Fruit fly (Drosophila melanogaster) whole organism, embryonic: ENCODE measurements around the gene ebd2.
A peak's percentile ranks its signal among the peaks of the same experiment; 100 is the strongest.

Source experiments
- B-H2 ChIP-seq: fragments of 200-800 bp; sonication (Bioruptor generic); optimal IDR thresholded peaks from 2 replicates; lab custom pipeline; 2018; ENCODE audit warnings: missing biosample characterization, mild to moderate bottlenecking, missing genetic modification characterization
- BEAF-32 ChIP-seq: fragments of 200-800 bp; sonication (Bioruptor generic); optimal IDR thresholded peaks from 3 replicates; lab custom pipeline; 2017; ENCODE audit warnings: missing biosample characterization, missing genetic modification characterization, mild to moderate bottlenecking, moderate library complexity, missing genetic modification reagents
- Bteb2 ChIP-seq: fragments of 200-800 bp; sonication (Bioruptor generic); optimal IDR thresholded peaks from 2 replicates; lab custom pipeline; 2016; ENCODE audit warnings: missing biosample characterization, missing genetic modification characterization
- CG1024 ChIP-seq: fragments of 200-800 bp; sonication (Bioruptor generic); IDR thresholded peaks from 2 replicates; pipeline ENCODE4 v1.3.6; 2022; ENCODE audit warnings: missing biosample characterization, missing genetic modification characterization
- CG10565 ChIP-seq: fragments of 200-800 bp; sonication (Bioruptor generic); optimal IDR thresholded peaks from 3 replicates; lab custom pipeline; 2016; ENCODE audit warnings: missing biosample characterization, mild to moderate bottlenecking, missing genetic modification characterization
- CG13424 ChIP-seq: fragments of 200-800 bp; sonication (Bioruptor generic); optimal IDR thresholded peaks from 2 replicates; lab custom pipeline; 2019; ENCODE audit warnings: missing biosample characterization, mild to moderate bottlenecking, missing genetic modification characterization, moderate library complexity
- CG13775 ChIP-seq: fragments of 200-800 bp; sonication (Bioruptor generic); optimal IDR thresholded peaks from 3 replicates; lab custom pipeline; 2017; ENCODE audit warnings: missing biosample characterization, mild to moderate bottlenecking, missing genetic modification characterization
- CG15479 ChIP-seq: fragments of 200-800 bp; sonication (Bioruptor generic); optimal IDR thresholded peaks from 3 replicates; lab custom pipeline; 2019; ENCODE audit warnings: missing biosample characterization, mild to moderate bottlenecking, missing genetic modification characterization, moderate library complexity
- CG17802 ChIP-seq: fragments of 200-800 bp; sonication (Bioruptor generic); optimal IDR thresholded peaks from 2 replicates; lab custom pipeline; 2018; ENCODE audit warnings: missing biosample characterization, mild to moderate bottlenecking, missing genetic modification characterization, moderate library complexity
- CG17829 ChIP-seq: fragments of 200-800 bp; optimal IDR thresholded peaks from 2 replicates; lab custom pipeline; 2019; ENCODE audit warnings: missing biosample characterization, mild to moderate bottlenecking, missing genetic modification characterization, moderate library complexity
- CG2129 ChIP-seq: fragments of 200-800 bp; sonication (Bioruptor generic); IDR thresholded peaks from 2 replicates; pipeline ENCODE4 v1.3.6; 2022; ENCODE audit warnings: missing biosample characterization, missing genetic modification characterization; ENCODE audit not compliant: partially characterized antibody
- CG32772 ChIP-seq: fragments of 200-800 bp; sonication (Bioruptor generic); IDR thresholded peaks from 2 replicates; pipeline ENCODE4 v1.3.6; 2022; ENCODE audit warnings: missing biosample characterization, missing genetic modification characterization
- CG7556 ChIP-seq: fragments of 200-800 bp; sonication (Bioruptor generic); optimal IDR thresholded peaks from 2 replicates; lab custom pipeline; 2017; ENCODE audit warnings: missing biosample characterization, mild to moderate bottlenecking, missing genetic modification characterization
- CG7745 ChIP-seq: fragments of 200-800 bp; sonication (Bioruptor generic); optimal IDR thresholded peaks from 2 replicates; lab custom pipeline; 2018; ENCODE audit warnings: missing biosample characterization, mild to moderate bottlenecking, missing genetic modification characterization, moderate library complexity
- CG7839 ChIP-seq: fragments of 200-800 bp; sonication (Bioruptor generic); optimal IDR thresholded peaks from 3 replicates; lab custom pipeline; 2018; ENCODE audit warnings: missing biosample characterization, mild to moderate bottlenecking, missing genetic modification characterization, moderate library complexity
- CG7928 ChIP-seq: fragments of 200-800 bp; sonication (Bioruptor generic); optimal IDR thresholded peaks from 2 replicates; lab custom pipeline; 2017; ENCODE audit warnings: missing biosample characterization, mild to moderate bottlenecking, missing genetic modification characterization
- CG7987 ChIP-seq: fragments of 200-800 bp; sonication (Bioruptor generic); optimal IDR thresholded peaks from 2 replicates; lab custom pipeline; 2018; ENCODE audit warnings: missing biosample characterization, mild to moderate bottlenecking, missing genetic modification characterization, moderate library complexity
- CG8478 ChIP-seq: fragments of >200 bp; optimal IDR thresholded peaks from 2 replicates; lab custom pipeline; 2018
- CG9727 ChIP-seq: fragments of 200-800 bp; sonication (Bioruptor generic); optimal IDR thresholded peaks from 3 replicates; lab custom pipeline; 2017; ENCODE audit warnings: missing biosample characterization, mild to moderate bottlenecking, missing genetic modification characterization
- CTCF ChIP-seq: fragments of 200-800 bp; sonication (Bioruptor generic); optimal IDR thresholded peaks from 2 replicates; lab custom pipeline; 2017; ENCODE audit warnings: missing biosample characterization, mild to moderate bottlenecking, missing genetic modification characterization, moderate library complexity
- CkIIα-i1 ChIP-seq: fragments of 200-800 bp; sonication (Bioruptor generic); IDR thresholded peaks from 2 replicates; pipeline ENCODE4 v1.3.6; 2022; ENCODE audit warnings: missing biosample characterization, missing genetic modification characterization
- D19A ChIP-seq: fragments of 200-800 bp; optimal IDR thresholded peaks from 3 replicates; lab custom pipeline; 2019; ENCODE audit warnings: missing biosample characterization, mild to moderate bottlenecking, missing genetic modification characterization, moderate library complexity
- D19B ChIP-seq: fragments of 200-800 bp; sonication (Bioruptor generic); optimal IDR thresholded peaks from 2 replicates; lab custom pipeline; 2017; ENCODE audit warnings: missing biosample characterization, mild to moderate bottlenecking, missing genetic modification characterization
- Dek ChIP-seq: fragments of 200-800 bp; sonication (Bioruptor generic); optimal IDR thresholded peaks from 3 replicates; lab custom pipeline; 2019; ENCODE audit warnings: missing biosample characterization, mild to moderate bottlenecking, missing genetic modification characterization, moderate library complexity
- Dp ChIP-seq: fragments of 200-800 bp; sonication (Bioruptor generic); optimal IDR thresholded peaks from 2 replicates; lab custom pipeline; 2018; ENCODE audit warnings: missing biosample characterization, mild to moderate bottlenecking, missing genetic modification characterization, moderate library complexity
- Dref ChIP-seq: fragments of 200-800 bp; sonication (Bioruptor generic); IDR thresholded peaks from 2 replicates; pipeline ENCODE4 v1.3.6; 2022; ENCODE audit warnings: missing biosample characterization, missing genetic modification characterization
- Fer2 ChIP-seq: fragments of 200-800 bp; sonication (Bioruptor generic); optimal IDR thresholded peaks from 2 replicates; lab custom pipeline; 2018; ENCODE audit warnings: missing biosample characterization, mild to moderate bottlenecking, missing genetic modification characterization, moderate library complexity
- Gsc ChIP-seq: fragments of 200-800 bp; sonication (Bioruptor generic); IDR thresholded peaks from 2 replicates; pipeline ENCODE4 v1.3.6; 2022; ENCODE audit warnings: missing biosample characterization, missing genetic modification characterization
- HmgD ChIP-seq: fragments of 200-800 bp; sonication (Bioruptor generic); optimal IDR thresholded peaks from 3 replicates; lab custom pipeline; 2016; ENCODE audit warnings: missing biosample characterization, missing genetic modification characterization
- Max ChIP-seq: fragments of 200-800 bp; sonication (Bioruptor generic); optimal IDR thresholded peaks from 2 replicates; lab custom pipeline; 2016; ENCODE audit warnings: missing biosample characterization, mild to moderate bottlenecking, missing genetic modification characterization
- Nf-YA ChIP-seq: fragments of 200-800 bp; sonication (Bioruptor generic); IDR thresholded peaks from 2 replicates; pipeline ENCODE4 v1.3.6; 2022; ENCODE audit warnings: missing biosample characterization, missing genetic modification characterization
- Nf-YC ChIP-seq: fragments of 200-800 bp; optimal IDR thresholded peaks from 3 replicates; lab custom pipeline; 2019; ENCODE audit warnings: missing biosample characterization, mild to moderate bottlenecking, missing genetic modification characterization, moderate library complexity
- Trl ChIP-seq, 3 experiments: fragments of >200 bp in 2 of 3; fragments of 200-800 bp in 1 of 3; sonication (Bioruptor generic) in 1 of 3; optimal IDR thresholded peaks; 2 replicates in 1 of 3; 3 replicates in 2 of 3; lab custom pipeline; 2016 to 2017; ENCODE audit warnings: missing biosample characterization in 1 of 3, missing genetic modification characterization in 1 of 3
- abd-A ChIP-seq: fragments of 200-800 bp; sonication (Bioruptor generic); optimal IDR thresholded peaks from 3 replicates; lab custom pipeline; 2019; ENCODE audit warnings: missing biosample characterization, mild to moderate bottlenecking, missing genetic modification characterization, moderate library complexity
- chinmo ChIP-seq: fragments of 200-800 bp; sonication (Bioruptor generic); IDR thresholded peaks from 4 replicates; pipeline ENCODE4 v1.3.6; 2022; ENCODE audit warnings: missing biosample characterization, missing genetic modification characterization; ENCODE audit not compliant: partially characterized antibody
- ftz-f1 ChIP-seq: fragments of 200-800 bp; sonication (Bioruptor generic); optimal IDR thresholded peaks from 2 replicates; lab custom pipeline; 2016; ENCODE audit warnings: missing biosample characterization, missing genetic modification characterization
- hb ChIP-seq: fragments of 200-800 bp; sonication (Bioruptor generic); IDR thresholded peaks from 3 replicates; pipeline ENCODE4 v1.3.6; 2022; ENCODE audit warnings: missing biosample characterization, missing genetic modification characterization; ENCODE audit not compliant: partially characterized antibody
- lilli ChIP-seq: fragments of 200-800 bp; sonication (Bioruptor generic); optimal IDR thresholded peaks from 3 replicates; lab custom pipeline; 2016; ENCODE audit warnings: missing biosample characterization, missing genetic modification characterization
- onecut ChIP-seq: fragments of 200-800 bp; sonication (Bioruptor generic); IDR thresholded peaks from 2 replicates; pipeline ENCODE4 v1.3.6; 2022; ENCODE audit warnings: missing biosample characterization, missing genetic modification characterization
- row ChIP-seq: fragments of 200-800 bp; sonication (Bioruptor generic); IDR thresholded peaks from 3 replicates; pipeline ENCODE4 v1.3.6; 2022; ENCODE audit warnings: missing biosample characterization, missing genetic modification characterization
- seq ChIP-seq: fragments of 200-800 bp; sonication (Bioruptor generic); IDR thresholded peaks from 2 replicates; pipeline ENCODE4 v1.3.6; 2022; ENCODE audit warnings: missing biosample characterization, missing genetic modification characterization
- sim ChIP-seq: fragments of 200-800 bp; sonication (Bioruptor generic); IDR thresholded peaks from 2 replicates; pipeline ENCODE4 v1.3.6; 2022; ENCODE audit warnings: missing biosample characterization, missing genetic modification characterization
- sisA ChIP-seq: fragments of 200-800 bp; sonication (Bioruptor generic); IDR thresholded peaks from 2 replicates; pipeline ENCODE4 v1.3.6; 2022; ENCODE audit warnings: missing biosample characterization, missing genetic modification characterization
- slbo ChIP-seq: fragments of 200-800 bp; sonication (Bioruptor generic); IDR thresholded peaks from 2 replicates; pipeline ENCODE4 v1.3.6; 2022; ENCODE audit warnings: missing biosample characterization, missing genetic modification characterization
- sob ChIP-seq: fragments of 200-800 bp; sonication (Bioruptor generic); IDR thresholded peaks from 2 replicates; pipeline ENCODE4 v1.3.6; 2022; ENCODE audit warnings: missing biosample characterization, missing genetic modification characterization
- wdn ChIP-seq: fragments of 200-800 bp; sonication (Bioruptor generic); IDR thresholded peaks from 2 replicates; pipeline ENCODE4 v1.3.6; 2022; ENCODE audit warnings: missing biosample characterization, missing genetic modification characterization

The ebd2 gene

dm6 chr3L:21318474-21318873, 30.6 kb downstream of the ebd2 start, which contains the start of gene Rab26:
Gene Rab26 (plus strand): TSS chr3L:21318774.
- no peak for TF ChIP-seq CG13775 (GFP tag; lab: Kevin White, UChicago)
- no peak for TF ChIP-seq CG7556 (GFP tag; lab: Kevin White, UChicago)
- 0 out of 2 replicates have a peak, but pooled peaks have one; percentile 29 for TF ChIP-seq sim (GFP tag; lab: Robert Waterston, UW)
- peak; percentile 15; the same call in 1 of the 2 replicates for TF ChIP-seq seq (GFP tag; lab: Robert Waterston, UW)
- TF ChIP-seq Bteb2 (GFP tag; lab: Kevin White, UChicago): no peak
- peak; percentile 13 to 30 for TF ChIP-seq Trl (optimal IDR thresholded peaks at IDR 0.05; lab: Kevin White, UChicago)
- no peak for TF ChIP-seq Trl (GFP tag; optimal IDR thresholded peaks at IDR 0.05; lab: Kevin White, UChicago)
- 0 out of 4 replicates have a peak, but pooled peaks have one; percentile 12 for TF ChIP-seq chinmo (GFP tag; lab: Robert Waterston, UW)
- no peak for TF ChIP-seq CG7839 (tag; lab: Kevin White, UChicago)
- no peak for TF ChIP-seq Fer2 (tag; lab: Kevin White, UChicago)

dm6 chr3L:21317416-21318259, 31.4 kb downstream of the ebd2 start, which contains the start of gene Pc:
Gene Pc (minus strand): TSS chr3L:21318020.
- TF ChIP-seq BEAF-32 (GFP tag; lab: Kevin White, UChicago) (peak; percentile 92), HmgD (GFP tag; lab: Kevin White, UChicago) (peak; percentile 83), CTCF (GFP tag; lab: Kevin White, UChicago) (peak; percentile 72), slbo (GFP tag; lab: Robert Waterston, UW) (peak; percentile 40), D19B (no peak), CG7745 (tag; lab: Kevin White, UChicago) (no peak), CG7987 (GFP tag; lab: Kevin White, UChicago) (no peak), lilli (GFP tag; lab: Kevin White, UChicago) (peak; percentile 3), Nf-YA (GFP tag; lab: Robert Waterston, UW) (no peak), hb (GFP tag; lab: Robert Waterston, UW) (peak; percentile 82; the same call in 2 of the 3 replicates), Nf-YC (tag; lab: Kevin White, UChicago) (peak; percentile 44), CG10565 (GFP tag; lab: Kevin White, UChicago) (no peak), onecut (GFP tag; lab: Robert Waterston, UW) (peak; percentile 18; the same call in 1 of the 2 replicates), abd-A (tag; lab: Kevin White, UChicago) (peak; percentile 15), sob (GFP tag; lab: Robert Waterston, UW) (peak; percentile 48; the same call in 1 of the 2 replicates), CG2129 (peak; percentile 60), CkIIα-i1 (GFP tag; lab: Robert Waterston, UW) (0 out of 2 replicates have a peak, but pooled peaks have one; percentile 13), B-H2 (peak; percentile 22), Dp (GFP tag; lab: Kevin White, UChicago) (peak; percentile 66), CG17802 (tag; lab: Kevin White, UChicago) (peak; percentile 8), wdn (GFP tag; lab: Robert Waterston, UW) (peak; percentile 26; the same call in 1 of the 2 replicates), chinmo (GFP tag; lab: Robert Waterston, UW) (peak; percentile 77; the same call in 1 of the 4 replicates), CG7839 (tag; lab: Kevin White, UChicago) (peak; percentile 9), CG32772 (no peak), D19A (tag; lab: Kevin White, UChicago) (peak; percentile 18), CG7928 (GFP tag; lab: Kevin White, UChicago) (peak; percentile 5), Dek (tag; lab: Kevin White, UChicago) (peak; percentile 39), CG1024 (GFP tag; lab: Robert Waterston, UW) (no peak), CG8478 (lab: Kevin White, UChicago) (peak; percentile 65), ftz-f1 (GFP tag; lab: Kevin White, UChicago) (peak; percentile 25), Gsc (GFP tag; lab: Robert Waterston, UW) (no peak), CG15479 (GFP tag; lab: Kevin White, UChicago) (peak; percentile 24), sisA (GFP tag; lab: Robert Waterston, UW) (no peak), row (GFP tag; lab: Robert Waterston, UW) (peak; percentile 18; the same call in 1 of the 3 replicates), CG13424 (tag; lab: Kevin White, UChicago) (peak; percentile 5), CG9727 (GFP tag; lab: Kevin White, UChicago) (no peak), Dref (GFP tag; lab: Robert Waterston, UW) (peak; percentile 97), Max (GFP tag; lab: Kevin White, UChicago) (peak; percentile 30), CG17829 (tag; lab: Kevin White, UChicago) (peak; percentile 48)
